Worm (Caenorhabditis elegans) whole organism, L1 larva: Measurements from ENCODE around the gene eif-2A.

Experiments used
- C16A3.4 ChIP-seq: fragments of 150-350 bp; optimal IDR thresholded peaks from 2 replicates; lab custom pipeline; 2014; ENCODE audit warnings: missing biosample characterization, missing genetic modification characterization
- Y116A8C.19 ChIP-seq: sonication (generic microtip); optimal IDR thresholded peaks from 2 replicates; lab custom pipeline; 2016; ENCODE audit warnings: missing compliant biosample characterization, missing genetic modification characterization, borderline replicate concordance
- aha-1 ChIP-seq: fragments of 150-350 bp; optimal IDR thresholded peaks from 2 replicates; lab custom pipeline; 2014; ENCODE audit warnings: missing biosample characterization, missing genetic modification characterization
- ama-1 ChIP-seq: fragments of 150-350 bp; optimal IDR thresholded peaks from 2 replicates; lab custom pipeline; 2014
- blmp-1 ChIP-seq: fragments of 150-350 bp; optimal IDR thresholded peaks from 2 replicates; lab custom pipeline; 2014; ENCODE audit warnings: missing biosample characterization, missing genetic modification characterization
- dpl-1 ChIP-seq, 3 experiments: fragments of 150-350 bp in 2 of 3; sonication (generic microtip) in 1 of 3; optimal IDR thresholded peaks; 2 replicates each; lab custom pipeline; 2014 to 2017; ENCODE audit warnings: missing biosample characterization in 3 of 3, missing genetic modification characterization in 3 of 3, missing genetic modification reagents in 3 of 3
- efl-1 ChIP-seq, 4 experiments: fragments of 150-350 bp; optimal IDR thresholded peaks in 3 of 4; peaks in 1 of 4; 1 replicate in 1 of 4; 2 replicates in 3 of 4; lab custom pipeline; 2014; ENCODE audit warnings: missing biosample characterization in 2 of 4, missing genetic modification characterization in 2 of 4, missing genetic modification reagents in 2 of 4
- elt-2 ChIP-seq: sonication (generic microtip); optimal IDR thresholded peaks from 2 replicates; lab custom pipeline; 2016; ENCODE audit warnings: missing genetic modification characterization, mild to moderate bottlenecking, inconsistent platforms, missing compliant biosample characterization, missing genetic modification reagents
- elt-3 ChIP-seq, 6 experiments: fragments of 150-350 bp in 1 of 6; sonication (generic microtip); optimal IDR thresholded peaks; 2 replicates each; lab custom pipeline; 2017 to 2018; ENCODE audit warnings: missing biosample characterization in 6 of 6, missing genetic modification characterization in 6 of 6, inconsistent platforms in 1 of 6
- isw-1 ChIP-seq: fragments of 200-800 bp; sonication (Bioruptor generic); IDR thresholded peaks from 2 replicates; pipeline ENCODE4 v1.3.6; 2022; ENCODE audit warnings: missing genetic modification characterization, missing compliant biosample characterization
- jun-1 ChIP-seq: fragments of 150-350 bp; optimal IDR thresholded peaks from 2 replicates; lab custom pipeline; 2014; ENCODE audit warnings: missing biosample characterization, missing genetic modification reagents, missing genetic modification characterization
- lin-14 ChIP-seq: fragments of 200-800 bp; sonication (Bioruptor generic); optimal IDR thresholded peaks from 2 replicates; lab custom pipeline; 2018; ENCODE audit warnings: mild to moderate bottlenecking, missing genetic modification characterization, moderate library complexity, missing compliant biosample characterization
- lin-15B ChIP-seq: fragments of 150-350 bp; sonication (generic microtip); optimal IDR thresholded peaks from 3 replicates; lab custom pipeline; 2014; ENCODE audit warnings: missing biosample characterization, missing genetic modification characterization
- lin-35 ChIP-seq, 2 experiments: fragments of 150-350 bp; optimal IDR thresholded peaks; 2 replicates each; lab custom pipeline; 2014; ENCODE audit warnings: missing biosample characterization in 2 of 2, missing genetic modification characterization in 2 of 2, missing genetic modification reagents in 2 of 2
- lsy-2 ChIP-seq, 2 experiments: fragments of 150-350 bp; optimal IDR thresholded peaks; 2 replicates each; lab custom pipeline; 2014; ENCODE audit warnings: missing biosample characterization in 2 of 2, missing genetic modification characterization in 2 of 2
- mdl-1 ChIP-seq, 2 experiments: fragments of 150-350 bp; optimal IDR thresholded peaks; 2 replicates each; lab custom pipeline; 2014 to 2017; ENCODE audit warnings: missing biosample characterization in 2 of 2, missing genetic modification characterization in 2 of 2, inconsistent platforms in 1 of 2
- mep-1 ChIP-seq: fragments of 150-350 bp; optimal IDR thresholded peaks from 2 replicates; lab custom pipeline; 2014; ENCODE audit warnings: missing biosample characterization, missing genetic modification characterization
- nhr-11 ChIP-seq: fragments of 150-350 bp; optimal IDR thresholded peaks from 2 replicates; lab custom pipeline; 2014; ENCODE audit warnings: missing biosample characterization, missing genetic modification characterization
- nhr-12 ChIP-seq: sonication (generic microtip); optimal IDR thresholded peaks from 2 replicates; lab custom pipeline; 2017; ENCODE audit warnings: missing biosample characterization, missing genetic modification characterization
- nhr-19 ChIP-seq: fragments of 200-800 bp; sonication (Bioruptor generic); conservative IDR thresholded peaks from 2 replicates; pipeline ENCODE4 v1.3.6; 2022; ENCODE audit warnings: missing genetic modification characterization, missing compliant biosample characterization
- nhr-20 ChIP-seq: sonication (generic microtip); optimal IDR thresholded peaks from 2 replicates; lab custom pipeline; 2016; ENCODE audit warnings: mild to moderate bottlenecking, missing genetic modification characterization, missing compliant biosample characterization
- nhr-237 ChIP-seq: fragments of 150-350 bp; optimal IDR thresholded peaks from 2 replicates; lab custom pipeline; 2014; ENCODE audit warnings: missing biosample characterization, missing genetic modification characterization
- nhr-47 ChIP-seq: sonication (generic microtip); optimal IDR thresholded peaks from 2 replicates; lab custom pipeline; 2016; ENCODE audit warnings: mild to moderate bottlenecking, missing genetic modification characterization, moderate library complexity, missing compliant biosample characterization
- nhr-71 ChIP-seq: sonication (generic microtip); optimal IDR thresholded peaks from 2 replicates; lab custom pipeline; 2016; ENCODE audit warnings: mild to moderate bottlenecking, missing genetic modification characterization, moderate library complexity, missing compliant biosample characterization
- nhr-77 ChIP-seq: fragments of 150-350 bp; optimal IDR thresholded peaks from 2 replicates; lab custom pipeline; 2014; ENCODE audit warnings: missing biosample characterization, missing genetic modification characterization
- nhr-84 ChIP-seq: sonication (generic microtip); optimal IDR thresholded peaks from 2 replicates; lab custom pipeline; 2017; ENCODE audit warnings: missing biosample characterization, missing genetic modification characterization
- nhr-85 ChIP-seq: sonication (generic microtip); peaks from one replicate; lab custom pipeline; 2016; ENCODE audit warnings: missing genetic modification characterization, inconsistent platforms, missing compliant biosample characterization
- nhr-90 ChIP-seq: sonication (generic microtip); optimal IDR thresholded peaks from 2 replicates; lab custom pipeline; 2016; ENCODE audit warnings: mild to moderate bottlenecking, missing genetic modification characterization, missing compliant biosample characterization; ENCODE audit not compliant: poor library complexity
- pag-3 ChIP-seq: sonication (generic microtip); optimal IDR thresholded peaks from 2 replicates; lab custom pipeline; 2017; ENCODE audit warnings: missing genetic modification characterization, mild to moderate bottlenecking, missing compliant biosample characterization, antibody characterized with exemption, borderline replicate concordance; ENCODE audit not compliant: insufficient read depth
- rnt-1 ChIP-seq: sonication (generic microtip); optimal IDR thresholded peaks from 2 replicates; lab custom pipeline; 2016; ENCODE audit warnings: mild to moderate bottlenecking, missing genetic modification characterization, moderate library complexity, missing compliant biosample characterization
- snpc-4 ChIP-seq: fragments of 150-350 bp; optimal IDR thresholded peaks from 2 replicates; lab custom pipeline; 2014; ENCODE audit warnings: missing biosample characterization, missing genetic modification characterization
- snu-23 ChIP-seq: sonication (generic microtip); optimal IDR thresholded peaks from 2 replicates; lab custom pipeline; 2016; ENCODE audit warnings: missing genetic modification characterization, missing compliant biosample characterization
- swsn-7 ChIP-seq: sonication (generic microtip); optimal IDR thresholded peaks from 2 replicates; lab custom pipeline; 2016; ENCODE audit warnings: missing genetic modification characterization, missing compliant biosample characterization
- tbx-2 ChIP-seq: sonication (generic microtip); optimal IDR thresholded peaks from 2 replicates; lab custom pipeline; 2016; ENCODE audit warnings: missing genetic modification characterization, missing compliant biosample characterization
- unc-130 ChIP-seq: fragments of 150-350 bp; optimal IDR thresholded peaks from 2 replicates; lab custom pipeline; 2017; ENCODE audit warnings: missing biosample characterization, missing genetic modification characterization, inconsistent platforms
- xbp-1 ChIP-seq: sonication (generic microtip); optimal IDR thresholded peaks from 2 replicates; lab custom pipeline; 2016; ENCODE audit warnings: missing genetic modification characterization, missing compliant biosample characterization
- zag-1 ChIP-seq: fragments of 150-350 bp; optimal IDR thresholded peaks from 2 replicates; lab custom pipeline; 2014; ENCODE audit warnings: missing biosample characterization, missing genetic modification characterization
- ztf-4 ChIP-seq: fragments of 150-350 bp; optimal IDR thresholded peaks from 2 replicates; lab custom pipeline; 2014; ENCODE audit warnings: missing biosample characterization, missing genetic modification characterization

The eif-2A gene

ce11 chrII:10389038-10389437, 27.6 kb upstream of the eif-2A start:
- peak; percentile 64 for TF ChIP-seq snu-23 (GFP tag; lab: Kevin White, UChicago)
- peak; percentile 26 for TF ChIP-seq unc-130 (tag; lab: Kevin White, UChicago)
- peak in 2 of 3 experiments; percentile 11 to 29 for TF ChIP-seq dpl-1 (GFP tag; optimal IDR thresholded peaks at IDR 0.05; lab: Kevin White, UChicago)
- peak; percentile 86 for TF ChIP-seq nhr-85 (tag; lab: Kevin White, UChicago)
- peak; percentile 28 for TF ChIP-seq xbp-1
- TF ChIP-seq jun-1: peak; percentile 3
- peak; percentile 3 to 84 (median 58) for TF ChIP-seq elt-3 (tag; optimal IDR thresholded peaks at IDR 0.05; lab: Kevin White, UChicago)
- TF ChIP-seq nhr-11: no peak
- peak in 1 of 2 experiments; percentile 80 for TF ChIP-seq lin-35 (GFP tag; optimal IDR thresholded peaks at IDR 0.05; lab: Kevin White, UChicago)
- TF ChIP-seq blmp-1 (tag; lab: Kevin White, UChicago): peak; percentile 80
- TF ChIP-seq nhr-12 (tag; lab: Kevin White, UChicago): no peak
- no peak for TF ChIP-seq Y116A8C.19 (tag; lab: Kevin White, UChicago)
- TF ChIP-seq rnt-1 (tag; lab: Kevin White, UChicago): peak; percentile 35
- TF ChIP-seq mep-1: peak; percentile 64
- peak; percentile 19 for TF ChIP-seq nhr-47 (tag; lab: Kevin White, UChicago)
- peak; percentile 87 for TF ChIP-seq lin-14 (GFP tag; lab: Kevin White, UChicago)
- TF ChIP-seq C16A3.4 (tag; lab: Kevin White, UChicago): no peak
- TF ChIP-seq mdl-1 (tag; optimal IDR thresholded peaks at IDR 0.05; lab: Kevin White, UChicago): peak in 1 of 2 experiments; percentile 82
- peak; percentile 34 to 41 for TF ChIP-seq lsy-2 (tag; optimal IDR thresholded peaks at IDR 0.05; lab: Kevin White, UChicago)
- peak; percentile 2 for TF ChIP-seq snpc-4
- TF ChIP-seq nhr-90 (tag; lab: Kevin White, UChicago): peak; percentile 56
- TF ChIP-seq tbx-2 (tag; lab: Kevin White, UChicago): peak; percentile 17
- TF ChIP-seq elt-2 (tag; lab: Kevin White, UChicago): peak; percentile 69
- TF ChIP-seq pag-3 (tag; lab: Kevin White, UChicago): no peak
- TF ChIP-seq nhr-20 (tag; lab: Kevin White, UChicago): peak; percentile 74
- TF ChIP-seq zag-1 (tag; lab: Kevin White, UChicago): no peak
- peak in 1 of 2 experiments; percentile 4 for TF ChIP-seq efl-1 (optimal IDR thresholded peaks at IDR 0.05; lab: Kevin White, UChicago)
- peak in 1 of 2 experiments; percentile 94 for TF ChIP-seq efl-1 (GFP tag; optimal IDR thresholded peaks at IDR 0.05 in 1 of 2; lab: Kevin White, UChicago)
- TF ChIP-seq nhr-19 (GFP tag; lab: Robert Waterston, UW): peak; percentile 61
- TF ChIP-seq nhr-71 (tag; lab: Kevin White, UChicago): peak; percentile 77

- peak; percentile 63 for TF ChIP-seq nhr-20 (tag; lab: Kevin White, UChicago)
- no peak for TF ChIP-seq aha-1 (tag; lab: Kevin White, UChicago)
- TF ChIP-seq nhr-77 (tag; lab: Kevin White, UChicago): peak; percentile 0
- TF ChIP-seq snu-23 (GFP tag; lab: Kevin White, UChicago): peak; percentile 40
- no peak for TF ChIP-seq lin-15B (tag; lab: Kevin White, UChicago)
- TF ChIP-seq nhr-85 (tag; lab: Kevin White, UChicago): peak; percentile 11
- peak in 1 of 2 experiments; percentile 25 for TF ChIP-seq lsy-2 (tag; optimal IDR thresholded peaks at IDR 0.05; lab: Kevin White, UChicago)
- TF ChIP-seq swsn-7: peak; percentile 17
- peak; percentile 38 for TF ChIP-seq rnt-1 (tag; lab: Kevin White, UChicago)
- no peak for TF ChIP-seq nhr-12 (tag; lab: Kevin White, UChicago)
- peak; percentile 12 for TF ChIP-seq ztf-4 (tag; lab: Kevin White, UChicago)
- TF ChIP-seq C16A3.4 (tag; lab: Kevin White, UChicago): peak; percentile 9
- TF ChIP-seq nhr-84 (tag; lab: Kevin White, UChicago): no peak
- peak; percentile 54 for TF ChIP-seq ama-1 (lab: Kevin White, UChicago)
- peak; percentile 68 for TF ChIP-seq lin-14 (GFP tag; lab: Kevin White, UChicago)
- no peak for TF ChIP-seq nhr-237 (tag; lab: Kevin White, UChicago)
- peak in 1 of 2 experiments; percentile 67 for TF ChIP-seq mdl-1 (tag; optimal IDR thresholded peaks at IDR 0.05; lab: Kevin White, UChicago)
- peak; percentile 51 for TF ChIP-seq jun-1
- TF ChIP-seq tbx-2 (tag; lab: Kevin White, UChicago): peak; percentile 22
- peak; percentile 48 for TF ChIP-seq mep-1
- TF ChIP-seq blmp-1 (tag; lab: Kevin White, UChicago): peak; percentile 32
- peak; percentile 12 for TF ChIP-seq nhr-90 (tag; lab: Kevin White, UChicago)
- TF ChIP-seq elt-2 (tag; lab: Kevin White, UChicago): peak; percentile 86
- TF ChIP-seq lin-35 (GFP tag; optimal IDR thresholded peaks at IDR 0.05; lab: Kevin White, UChicago): peak in 1 of 2 experiments; percentile 61
- TF ChIP-seq isw-1 (GFP tag; lab: Robert Waterston, UW): no peak
- peak; percentile 55 for TF ChIP-seq nhr-71 (tag; lab: Kevin White, UChicago)
- TF ChIP-seq efl-1 (optimal IDR thresholded peaks at IDR 0.05; lab: Kevin White, UChicago): no peak
- TF ChIP-seq efl-1 (GFP tag; optimal IDR thresholded peaks at IDR 0.05 in 1 of 2; lab: Kevin White, UChicago): peak in 1 of 2 experiments; percentile 93
- peak; percentile 86 for TF ChIP-seq nhr-19 (GFP tag; lab: Robert Waterston, UW)
- TF ChIP-seq unc-130 (tag; lab: Kevin White, UChicago): peak; percentile 4
Measured at ce11 chrII:10389776-10390175, 26.8 kb upstream of the eif-2A start.
